Worm (Caenorhabditis elegans) whole organism, L2 larva: ENCODE measurements around the gene C16E9.1.

Source experiments
- F13H6.1 ChIP-seq: sonication (generic microtip); optimal IDR thresholded peaks from 2 replicates; lab custom pipeline; 2016; ENCODE audit warnings: missing genetic modification characterization, missing compliant biosample characterization
- elt-1 ChIP-seq: fragments of 150-350 bp; optimal IDR thresholded peaks from 2 replicates; lab custom pipeline; 2014; ENCODE audit warnings: missing biosample characterization, missing genetic modification characterization
- lin-11 ChIP-seq: fragments of 150-350 bp; sonication (generic microtip); optimal IDR thresholded peaks from 2 replicates; lab custom pipeline; 2014; ENCODE audit warnings: missing biosample characterization, missing genetic modification characterization, inconsistent platforms, mixed read lengths
- lsy-2 ChIP-seq, 2 experiments: fragments of 150-350 bp in 1 of 2; sonication (generic microtip) in 1 of 2; optimal IDR thresholded peaks; 2 replicates each; lab custom pipeline; 2014 to 2017; ENCODE audit warnings: missing biosample characterization in 2 of 2, missing genetic modification characterization in 2 of 2
- nhr-12 ChIP-seq: fragments of 150-350 bp; optimal IDR thresholded peaks from 2 replicates; lab custom pipeline; 2014; ENCODE audit warnings: missing biosample characterization, missing genetic modification characterization
- nhr-6 ChIP-seq: fragments of 150-350 bp; optimal IDR thresholded peaks from 2 replicates; lab custom pipeline; 2014; ENCODE audit warnings: missing biosample characterization, missing genetic modification characterization
- skn-1 ChIP-seq: sonication (generic microtip); optimal IDR thresholded peaks from 2 replicates; lab custom pipeline; 2017; ENCODE audit warnings: missing biosample characterization, missing genetic modification characterization
- snpc-4 ChIP-seq: fragments of 150-350 bp; optimal IDR thresholded peaks from 2 replicates; lab custom pipeline; 2014; ENCODE audit warnings: missing biosample characterization, missing genetic modification characterization
- unc-55 ChIP-seq: fragments of 150-350 bp; sonication (generic microtip); optimal IDR thresholded peaks from 3 replicates; lab custom pipeline; 2014; ENCODE audit warnings: missing biosample characterization, missing genetic modification reagents, missing genetic modification characterization
- unc-62 ChIP-seq: fragments of 150-350 bp; optimal IDR thresholded peaks from 2 replicates; lab custom pipeline; 2014; ENCODE audit warnings: missing biosample characterization, missing genetic modification reagents, missing genetic modification characterization
- ztf-4 ChIP-seq: fragments of 150-350 bp; optimal IDR thresholded peaks from 2 replicates; lab custom pipeline; 2014; ENCODE audit warnings: missing biosample characterization, missing genetic modification characterization

DNA sequence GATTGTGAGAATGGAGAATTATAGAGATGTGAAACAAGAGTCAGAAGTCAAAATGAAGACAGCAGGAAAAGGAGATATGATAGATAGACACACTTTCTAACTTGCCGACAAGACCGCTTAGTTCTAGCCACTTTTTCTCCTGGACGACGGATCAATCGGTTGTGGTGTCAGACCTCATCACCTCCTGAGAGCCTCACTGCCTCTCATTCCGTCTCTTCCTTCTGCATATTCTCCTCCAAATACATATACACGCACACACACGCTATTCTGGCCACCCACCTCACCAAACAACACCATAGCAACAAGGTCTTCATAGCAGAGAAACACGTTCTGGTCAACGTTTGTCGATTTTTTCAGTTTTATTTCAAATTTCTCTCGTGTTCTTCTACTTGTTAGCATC, 27.0 kb downstream of the C16E9.1 start, which contains the start of gene F01E11.3:
- TF ChIP-seq unc-62 (GFP tag; lab: Kevin White, UChicago) (no peak), snpc-4 (tag; lab: Kevin White, UChicago) (no peak), F13H6.1 (tag; lab: Kevin White, UChicago) (no peak), elt-1 (tag; lab: Kevin White, UChicago) (no peak), ztf-4 (tag; lab: Kevin White, UChicago) (no peak), nhr-12 (tag; lab: Kevin White, UChicago) (no peak), unc-55 (GFP tag; lab: Kevin White, UChicago) (no peak), nhr-6 (tag; lab: Kevin White, UChicago) (no peak), lin-11 (tag; lab: Kevin White, UChicago) (no peak), lsy-2 (tag; optimal IDR thresholded peaks at IDR 0.05; lab: Kevin White, UChicago) (no peak), skn-1 (tag; lab: Kevin White, UChicago) (no peak)
